Worm (Caenorhabditis elegans): ENCODE results near the gene col-89.

The col-89 gene

ce11 chrIII:4720620-4721227 is 27.2 kb upstream of the col-89 start, which contains the start of gene emb-5 (continued):
- TF ChIP-seq dsc-1 (tag; optimal IDR thresholded peaks at IDR 0.05): no peak
- peak; percentile 54 for TF ChIP-seq nhr-90 (tag; optimal IDR thresholded peaks at IDR 0.05; ENCODE audit: poor library complexity)
- TF ChIP-seq efl-3 (GFP tag; optimal IDR thresholded peaks at IDR 0.05): no peak
- no peak for TF ChIP-seq C34B4.2 (tag; optimal IDR thresholded peaks at IDR 0.05)
- TF ChIP-seq fos-1 (tag; optimal IDR thresholded peaks at IDR 0.05): peak; percentile 39
- TF ChIP-seq lsy-2 (tag; optimal IDR thresholded peaks at IDR 0.05): peak in 1 of 2 experiments; percentile 76
- TF ChIP-seq pqm-1 (tag; optimal IDR thresholded peaks at IDR 0.05): no peak
- peak; percentile 81 for TF ChIP-seq C16A3.4 (tag; optimal IDR thresholded peaks at IDR 0.05)
- TF ChIP-seq zip-4 (GFP tag; optimal IDR thresholded peaks at IDR 0.05): no peak
- peak; percentile 86 for TF ChIP-seq rnt-1 (tag; optimal IDR thresholded peaks at IDR 0.05)
- peak; percentile 67 for TF ChIP-seq nhr-20 (tag; optimal IDR thresholded peaks at IDR 0.05)
- TF ChIP-seq unc-98 (GFP tag; IDR thresholded peaks at IDR 0.05): no peak
- TF ChIP-seq ztf-11 (tag; optimal IDR thresholded peaks at IDR 0.05): no peak
- TF ChIP-seq nhr-11 (tag; optimal IDR thresholded peaks at IDR 0.05): no peak
- no peak for TF ChIP-seq lin-14 (GFP tag; optimal IDR thresholded peaks at IDR 0.05)
- peak; percentile 74 for TF ChIP-seq lin-15B (tag; optimal IDR thresholded peaks at IDR 0.05)
- TF ChIP-seq dpl-1 (GFP tag; optimal IDR thresholded peaks at IDR 0.05): peak; percentile 95 to 97 (median 96)
- TF ChIP-seq sptf-1 (tag; optimal IDR thresholded peaks at IDR 0.05): no peak
- peak; percentile 36 for TF ChIP-seq sup-37 (GFP tag; optimal IDR thresholded peaks at IDR 0.05)
- TF ChIP-seq fkh-8 (tag; optimal IDR thresholded peaks at IDR 0.05): peak; percentile 62
- TF ChIP-seq blmp-1 (tag; optimal IDR thresholded peaks at IDR 0.05): no peak
- TF ChIP-seq unc-86 (tag; optimal IDR thresholded peaks at IDR 0.05): peak; percentile 61
- peak; percentile 72 for TF ChIP-seq xbp-1 (tag; optimal IDR thresholded peaks at IDR 0.05)
- no peak for TF ChIP-seq ceh-8 (GFP tag; optimal IDR thresholded peaks at IDR 0.05)
- TF ChIP-seq mef-2 (tag; optimal IDR thresholded peaks at IDR 0.05): no peak
- TF ChIP-seq fkh-10 (GFP tag; optimal IDR thresholded peaks at IDR 0.05): no peak
- TF ChIP-seq sox-4 (tag; optimal IDR thresholded peaks at IDR 0.05): no peak
- TF ChIP-seq nhr-77 (tag; optimal IDR thresholded peaks at IDR 0.05): peak; percentile 28
- peak; percentile 76 for TF ChIP-seq nhr-19 (GFP tag; conservative IDR thresholded peaks at IDR 0.05)
- TF ChIP-seq F16B12.6 (tag; optimal IDR thresholded peaks at IDR 0.05): peak; percentile 58
- peak; percentile 80 for TF ChIP-seq nhr-85 (tag)
- no peak for TF ChIP-seq ama-1 (optimal IDR thresholded peaks at IDR 0.05)
- peak; percentile 7 for TF ChIP-seq aly-2 (tag; optimal IDR thresholded peaks at IDR 0.05)
- no peak for TF ChIP-seq fkh-4 (tag; optimal IDR thresholded peaks at IDR 0.05; ENCODE audit: borderline replicate concordance)
- TF ChIP-seq irx-1 (tag; optimal IDR thresholded peaks at IDR 0.05): peak; percentile 44
- TF ChIP-seq isw-1 (GFP tag; IDR thresholded peaks at IDR 0.05): peak; percentile 75
- no peak for TF ChIP-seq unc-30 (tag; optimal IDR thresholded peaks at IDR 0.05)
- TF ChIP-seq nhr-84 (tag; optimal IDR thresholded peaks at IDR 0.05): no peak
- peak; percentile 59 for TF ChIP-seq lin-39 (tag; optimal IDR thresholded peaks at IDR 0.05)
- TF ChIP-seq egl-27 (tag; optimal IDR thresholded peaks at IDR 0.05): no peak
- TF ChIP-seq hlh-4 (tag; optimal IDR thresholded peaks at IDR 0.05): no peak
- TF ChIP-seq ceh-82 (tag; optimal IDR thresholded peaks at IDR 0.05): peak; percentile 30 to 85 (median 74)
- TF ChIP-seq grh-1 (GFP tag; IDR thresholded peaks at IDR 0.05): peak; percentile 58; the same call in 1 of the 2 replicates
- TF ChIP-seq elt-2 (tag; optimal IDR thresholded peaks at IDR 0.05): peak; percentile 9
- TF ChIP-seq swsn-7 (tag; optimal IDR thresholded peaks at IDR 0.05): peak; percentile 61
- TF ChIP-seq ets-5 (GFP tag; IDR thresholded peaks at IDR 0.05): no peak
- TF ChIP-seq elt-3 (tag; optimal IDR thresholded peaks at IDR 0.05): peak in 1 of 6 experiments; percentile 38
- peak; percentile 71 for TF ChIP-seq skn-1 (tag; optimal IDR thresholded peaks at IDR 0.05)
- TF ChIP-seq snu-23 (GFP tag; optimal IDR thresholded peaks at IDR 0.05): peak; percentile 77
- TF ChIP-seq snpc-4 (tag; optimal IDR thresholded peaks at IDR 0.05): no peak
- TF ChIP-seq lir-3 (tag; optimal IDR thresholded peaks at IDR 0.05; ENCODE audit: poor library complexity): peak; percentile 0
- TF ChIP-seq pag-3 (tag; optimal IDR thresholded peaks at IDR 0.05; ENCODE audit: borderline replicate concordance, insufficient read depth): no peak

Measured in whole organism, L1 larva.